Worm (Caenorhabditis elegans): Measurements from ENCODE around the gene ife-3.

ife-3 gene

DNA sequence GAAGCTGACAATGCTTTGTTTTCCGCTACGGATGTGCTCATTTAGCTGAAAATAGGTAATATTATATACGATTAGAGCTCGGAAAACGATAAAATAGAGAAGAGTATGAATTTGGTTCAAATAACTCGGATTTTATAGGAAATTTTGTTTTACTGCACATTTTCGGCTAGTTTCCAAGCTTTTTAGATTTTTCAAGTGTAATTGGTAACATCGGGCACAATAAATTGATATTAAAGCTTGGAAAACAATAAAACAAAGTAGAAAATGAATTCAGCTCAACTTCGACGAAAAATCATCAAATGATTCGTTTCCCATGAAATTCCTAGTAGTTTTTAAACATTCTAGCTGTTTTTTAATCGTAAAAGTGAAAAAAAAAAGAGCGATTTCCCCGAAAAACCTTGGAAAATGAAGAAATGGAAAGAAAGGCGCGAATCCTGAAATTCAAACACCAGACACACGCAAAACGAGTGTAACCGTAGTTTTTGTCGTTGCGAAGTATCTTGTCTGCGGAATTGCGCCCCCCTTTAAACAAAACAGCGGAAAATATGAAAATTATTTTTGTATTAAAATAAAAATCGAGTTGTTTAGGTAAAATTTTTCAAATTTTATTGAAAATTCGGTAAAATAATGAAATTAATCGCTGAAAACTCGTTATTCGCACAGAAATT, at the start of gene ife-3:
Gene ife-3 (minus strand): TSS at position 51 of the 668 bp plus-strand sequence.
- TF ChIP-seq unc-55 (GFP tag; optimal IDR thresholded peaks at IDR 0.05): peak; percentile 79
- TF ChIP-seq nhr-6 (tag; optimal IDR thresholded peaks at IDR 0.05): no peak
- TF ChIP-seq lsy-2 (tag; optimal IDR thresholded peaks at IDR 0.05): peak; percentile 85 to 98
- TF ChIP-seq zag-1 (tag; optimal IDR thresholded peaks at IDR 0.05): no peak
- TF ChIP-seq ama-1 (optimal IDR thresholded peaks at IDR 0.05): peak; percentile 88
- TF ChIP-seq sma-9 (GFP tag; optimal IDR thresholded peaks at IDR 0.05): peak; percentile 6
- no peak for TF ChIP-seq sma-9 (tag; optimal IDR thresholded peaks at IDR 0.05)
- no peak for TF ChIP-seq unc-62 (GFP tag; optimal IDR thresholded peaks at IDR 0.05)
- TF ChIP-seq nhr-25 (tag; optimal IDR thresholded peaks at IDR 0.05): peak; percentile 43
- TF ChIP-seq sma-3 (GFP tag; optimal IDR thresholded peaks at IDR 0.05): peak; percentile 21
- TF ChIP-seq lin-13 (GFP tag; optimal IDR thresholded peaks at IDR 0.05): peak; percentile 64
- peak; percentile 5 for TF ChIP-seq snpc-4 (tag; optimal IDR thresholded peaks at IDR 0.05)
- TF ChIP-seq C34F6.9 (tag; optimal IDR thresholded peaks at IDR 0.05): peak; percentile 50
- no peak for TF ChIP-seq ZK546.5 (tag; optimal IDR thresholded peaks at IDR 0.05)
- TF ChIP-seq crh-2 (tag; optimal IDR thresholded peaks at IDR 0.05): peak; percentile 36
- peak; percentile 90 for TF ChIP-seq gmeb-1 (tag; optimal IDR thresholded peaks at IDR 0.05)
- TF ChIP-seq nhr-129 (tag; optimal IDR thresholded peaks at IDR 0.05): peak; percentile 39

- TF ChIP-seq lsy-2 (tag; optimal IDR thresholded peaks at IDR 0.05) (no peak), R02D3.7 (tag; optimal IDR thresholded peaks at IDR 0.05) (no peak), crh-2 (tag; optimal IDR thresholded peaks at IDR 0.05) (no peak), nhr-129 (tag; optimal IDR thresholded peaks at IDR 0.05) (no peak), gmeb-1 (tag; optimal IDR thresholded peaks at IDR 0.05) (no peak), unc-39 (tag; optimal IDR thresholded peaks at IDR 0.05) (no peak), lin-39 (tag; optimal IDR thresholded peaks at IDR 0.05) (no peak), ZK546.5 (tag; optimal IDR thresholded peaks at IDR 0.05) (no peak), lin-13 (GFP tag; optimal IDR thresholded peaks at IDR 0.05) (no peak)
Observed at ce11 chrV:55946-56345, 48.3 kb upstream of the ife-3 start, which contains the start of gene srt-52. srt-52 (minus strand) TSS chrV:56046.

DNA sequence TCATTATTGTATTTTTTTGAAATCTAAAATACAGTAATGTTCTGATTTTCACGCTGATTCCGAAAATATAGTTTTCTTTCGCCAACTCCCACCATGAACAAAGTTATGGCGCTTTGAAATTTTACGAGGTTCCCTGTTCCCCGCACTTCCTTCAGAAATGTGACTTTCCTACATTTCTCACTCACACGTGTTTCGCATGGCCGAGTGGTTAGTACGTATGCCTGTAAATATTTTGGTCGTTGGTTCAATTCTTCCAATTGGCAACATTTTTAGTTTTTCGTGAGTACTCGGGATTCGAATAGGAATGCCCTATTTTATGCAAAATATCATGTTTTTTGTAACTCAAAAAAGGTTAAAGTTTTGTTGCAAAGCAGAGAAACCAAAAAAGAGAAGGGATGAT, 45.7 kb upstream of the ife-3 start:
- TF ChIP-seq nhr-10 (tag; optimal IDR thresholded peaks at IDR 0.05): no peak
- peak; percentile 37 for TF ChIP-seq F13H6.1 (tag; optimal IDR thresholded peaks at IDR 0.05)
- TF ChIP-seq crh-2 (tag; optimal IDR thresholded peaks at IDR 0.05): peak; percentile 23
- no peak for TF ChIP-seq blmp-1 (tag; optimal IDR thresholded peaks at IDR 0.05; ENCODE audit: insufficient read depth)
- TF ChIP-seq fos-1 (tag; optimal IDR thresholded peaks at IDR 0.05): peak; percentile 2
- TF ChIP-seq zag-1 (tag; optimal IDR thresholded peaks at IDR 0.05): no peak
- peak; percentile 48 for TF ChIP-seq sma-9 (GFP tag; optimal IDR thresholded peaks at IDR 0.05)
- no peak for TF ChIP-seq sma-9 (tag; optimal IDR thresholded peaks at IDR 0.05)
- peak; percentile 1 for TF ChIP-seq nhr-21 (tag; optimal IDR thresholded peaks at IDR 0.05)
- peak; percentile 67 for TF ChIP-seq nhr-129 (tag; optimal IDR thresholded peaks at IDR 0.05)
- TF ChIP-seq unc-55 (GFP tag; optimal IDR thresholded peaks at IDR 0.05): peak; percentile 60
- TF ChIP-seq mab-5 (tag; optimal IDR thresholded peaks at IDR 0.05): no peak
- TF ChIP-seq nhr-25 (tag; optimal IDR thresholded peaks at IDR 0.05): peak; percentile 19
- no peak for TF ChIP-seq ceh-16 (tag; optimal IDR thresholded peaks at IDR 0.05)
- peak; percentile 47 for TF ChIP-seq Y55F3AM.14 (GFP tag; optimal IDR thresholded peaks at IDR 0.05)
- TF ChIP-seq gmeb-1 (tag; optimal IDR thresholded peaks at IDR 0.05): peak; percentile 62
- peak; percentile 8 for TF ChIP-seq C34F6.9 (tag; optimal IDR thresholded peaks at IDR 0.05)

DNA sequence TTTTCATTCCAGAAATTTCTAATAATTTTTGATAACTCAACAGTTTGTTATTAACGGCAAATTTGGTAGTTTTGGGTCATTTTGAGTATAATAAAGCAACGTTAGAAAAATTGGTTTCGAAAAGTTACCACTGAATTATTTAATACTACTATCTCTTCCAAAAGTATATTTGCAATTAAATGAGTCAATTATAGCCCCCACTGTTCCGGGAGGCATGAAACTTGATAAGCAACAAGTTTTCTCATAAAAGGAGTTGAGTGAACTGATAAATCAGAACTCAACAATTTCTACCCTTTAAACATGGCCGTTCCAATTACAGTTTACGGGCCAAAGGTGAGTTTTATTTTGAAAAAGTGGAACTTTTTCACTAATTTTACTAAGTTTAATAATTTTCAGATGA, 41.0 kb upstream of the ife-3 start, which contains the start of gene B0348.1:
Gene B0348.1 (plus strand): TSS at position 301 of the 400 bp plus-strand sequence.
- TF ChIP-seq elt-3 (tag; optimal IDR thresholded peaks at IDR 0.05) (no peak), F13H6.1 (tag; optimal IDR thresholded peaks at IDR 0.05) (no peak), lin-39 (tag; optimal IDR thresholded peaks at IDR 0.05) (no peak), lsy-2 (tag; optimal IDR thresholded peaks at IDR 0.05) (no peak), R02D3.7 (tag; optimal IDR thresholded peaks at IDR 0.05) (no peak), C34F6.9 (tag; optimal IDR thresholded peaks at IDR 0.05) (no peak), ama-1 (optimal IDR thresholded peaks at IDR 0.05) (no peak), crh-2 (tag; optimal IDR thresholded peaks at IDR 0.05) (no peak), lin-13 (GFP tag; optimal IDR thresholded peaks at IDR 0.05) (no peak)

DNA sequence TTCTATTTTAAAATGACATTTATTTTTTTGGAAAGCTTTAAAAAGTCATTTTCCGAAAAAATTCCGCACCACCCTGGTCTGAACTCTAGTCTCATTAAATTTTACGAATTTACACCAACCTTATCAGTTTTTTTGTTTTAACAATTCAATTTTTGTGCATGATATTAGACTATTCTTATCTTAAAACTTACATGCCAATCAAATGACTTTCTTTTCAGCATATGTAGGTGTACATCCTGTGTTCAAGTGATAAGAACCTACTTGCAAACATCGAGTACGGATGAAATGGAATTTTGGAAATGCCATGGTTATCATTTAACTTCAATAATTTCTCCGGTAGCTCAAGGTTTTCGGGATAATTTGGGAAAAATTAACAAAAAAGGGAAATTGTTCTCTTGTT, 40.2 kb upstream of the ife-3 start:
- no peak for TF ChIP-seq elt-3 (tag; optimal IDR thresholded peaks at IDR 0.05)
- peak; percentile 85 for TF ChIP-seq fos-1 (tag; optimal IDR thresholded peaks at IDR 0.05)

DNA sequence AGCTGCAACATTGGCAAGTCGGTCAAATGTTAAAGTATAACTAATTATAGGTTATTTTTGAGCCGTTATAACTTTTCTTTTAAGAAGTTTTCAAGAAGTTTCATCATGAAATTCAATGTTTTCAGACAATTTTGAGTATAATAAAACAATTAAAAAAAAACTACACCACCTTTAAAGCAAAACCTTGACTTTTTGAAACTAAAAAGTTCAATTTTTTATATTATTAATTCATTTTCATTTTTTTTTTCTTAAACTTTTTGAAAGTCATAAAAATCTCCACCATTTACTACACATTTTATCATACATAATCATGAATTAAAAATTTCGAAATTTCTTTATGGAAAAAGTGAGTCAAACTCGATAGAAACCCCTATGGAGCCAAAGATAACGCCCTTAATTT, 37.4 kb upstream of the ife-3 start, which contains the start of gene B0348.2:
Gene B0348.2 (plus strand): TSS at position 301 of the 400 bp plus-strand sequence.
- TF ChIP-seq gmeb-1 (tag; optimal IDR thresholded peaks at IDR 0.05) (no peak), ama-1 (optimal IDR thresholded peaks at IDR 0.05) (no peak), fos-1 (tag; optimal IDR thresholded peaks at IDR 0.05) (peak; percentile 26)

Data from whole organism, L2 larva.